Fruit fly (Drosophila melanogaster): ENCODE results near the gene cu.

The cu gene

DNA sequence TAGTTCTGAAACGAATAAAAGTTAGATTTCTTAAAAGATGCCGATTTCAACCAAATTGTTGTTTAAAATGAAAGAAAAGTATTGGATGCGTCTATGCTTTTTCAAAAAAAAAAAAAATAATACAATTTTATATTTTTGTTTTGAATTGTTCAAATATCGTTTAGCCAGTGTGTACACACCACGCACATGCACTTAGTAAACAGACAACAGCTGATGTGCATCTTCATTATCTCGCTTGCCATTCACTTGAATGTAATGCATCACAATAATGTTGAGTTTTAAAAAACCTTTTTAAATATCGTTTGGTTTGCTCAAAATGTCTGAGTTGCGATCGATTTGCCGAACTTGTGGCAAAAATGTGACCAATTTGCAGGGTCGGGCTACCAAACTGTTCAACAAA lies 38.6 kb downstream of the cu start, which contains the start of gene CG31441:
TSS of gene CG31441 (plus strand) at position 246 of the 400 bp plus-strand sequence.
- TF ChIP-seq EcR (GFP tag; optimal IDR thresholded peaks at IDR 0.05) (no peak), pan (optimal IDR thresholded peaks at IDR 0.05) (no peak), usp (GFP tag; optimal IDR thresholded peaks at IDR 0.05) (no peak), CG8478 (optimal IDR thresholded peaks at IDR 0.05) (no peak), Dll (optimal IDR thresholded peaks at IDR 0.05) (no peak), psq (optimal IDR thresholded peaks at IDR 0.05) (no peak)

DNA sequence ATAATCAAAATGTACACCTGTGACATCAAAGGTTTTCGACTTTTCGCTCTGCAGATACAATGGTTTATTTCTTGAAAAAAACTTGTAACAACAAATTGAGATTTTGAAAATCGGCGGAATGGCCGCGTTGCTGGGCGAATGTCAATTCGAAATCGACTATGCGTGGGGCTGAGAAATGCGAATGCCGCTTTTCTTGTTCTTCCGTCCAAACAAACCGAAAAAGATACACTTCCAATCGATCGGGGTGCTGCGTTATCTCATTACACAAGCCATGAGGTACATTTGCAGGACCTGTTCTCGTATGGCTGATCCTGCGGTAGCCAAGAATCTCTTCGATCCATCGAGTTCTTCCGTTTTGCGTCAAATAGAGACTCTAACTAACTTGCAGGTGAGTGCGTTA lies 40.2 kb downstream of the cu start, which contains the start of gene CG31388:
TSS of gene CG31388 (plus strand) at position 218 of the 400 bp plus-strand sequence.
- no peak for TF ChIP-seq usp (GFP tag; optimal IDR thresholded peaks at IDR 0.05)
- no peak for TF ChIP-seq psq (optimal IDR thresholded peaks at IDR 0.05)
- no peak for TF ChIP-seq EcR (GFP tag; optimal IDR thresholded peaks at IDR 0.05)
- no peak for TF ChIP-seq CG8478 (optimal IDR thresholded peaks at IDR 0.05)
- no peak for TF ChIP-seq pan (optimal IDR thresholded peaks at IDR 0.05)
- TF ChIP-seq Dll (optimal IDR thresholded peaks at IDR 0.05), result no peak

DNA sequence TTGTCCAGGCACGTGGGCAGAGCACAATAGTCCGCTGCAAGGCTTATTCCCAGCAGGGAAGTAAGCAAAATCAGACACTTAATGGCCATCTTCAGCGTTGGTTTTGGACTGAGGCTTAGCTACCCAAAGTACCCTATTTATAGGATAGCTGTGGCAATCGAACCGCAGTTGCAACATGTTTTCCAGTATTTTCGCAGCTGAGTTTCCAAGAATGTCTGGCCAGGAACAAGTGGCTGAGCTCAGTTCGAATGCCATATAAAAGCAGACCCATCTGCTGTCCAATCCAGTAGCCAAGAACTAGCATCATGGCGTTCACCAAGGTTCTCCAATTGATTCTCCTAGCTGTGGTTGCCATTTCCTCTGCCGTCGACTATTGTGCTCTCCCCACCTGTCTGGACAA lies 43.5 kb downstream of the cu start, which contains the start of the genes scpr-B and scpr-A:
TSS of gene scpr-B (minus strand) at position 101 of the 400 bp plus-strand sequence.
TSS of gene scpr-A (plus strand) at position 293 of the 400 bp plus-strand sequence.
- TF ChIP-seq Dll (optimal IDR thresholded peaks at IDR 0.05) (no peak), pan (optimal IDR thresholded peaks at IDR 0.05) (no peak)

DNA sequence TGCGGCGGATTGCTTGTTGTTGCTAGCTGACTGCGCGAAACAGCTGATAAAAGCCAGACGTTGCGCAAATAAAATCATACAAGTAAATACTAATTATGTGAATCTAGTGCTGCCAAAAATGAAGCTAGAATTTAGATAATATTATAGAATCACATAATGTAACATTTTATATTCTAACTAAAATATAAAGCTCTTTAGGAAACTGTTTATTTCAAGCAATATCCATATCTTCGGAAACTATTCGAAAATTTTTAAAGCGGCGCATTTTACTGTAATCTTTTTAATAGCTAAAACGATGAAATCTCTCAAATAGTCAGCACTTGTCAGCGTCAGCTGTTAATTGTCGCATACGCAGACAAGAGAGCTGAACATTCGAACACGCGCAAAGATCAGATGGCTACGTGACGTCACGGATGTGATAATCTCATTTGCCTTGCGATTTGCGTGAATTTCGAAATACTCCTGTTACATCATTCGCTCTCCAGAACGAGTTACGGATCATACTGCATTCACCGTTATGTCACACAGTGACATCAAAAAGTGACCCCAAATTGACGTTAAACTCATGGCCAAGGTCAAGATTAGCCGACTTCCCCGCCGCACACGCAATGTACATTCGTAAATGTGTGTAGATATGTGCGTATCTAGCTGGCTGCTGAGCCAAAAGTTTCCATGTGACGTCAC lies 45.8 kb downstream of the cu start:
- TF ChIP-seq CG8478 (optimal IDR thresholded peaks at IDR 0.05) (no peak), psq (optimal IDR thresholded peaks at IDR 0.05) (no peak), EcR (GFP tag; optimal IDR thresholded peaks at IDR 0.05) (no peak), pan (optimal IDR thresholded peaks at IDR 0.05) (no peak), Dll (optimal IDR thresholded peaks at IDR 0.05) (no peak), usp (GFP tag; optimal IDR thresholded peaks at IDR 0.05) (no peak)

DNA sequence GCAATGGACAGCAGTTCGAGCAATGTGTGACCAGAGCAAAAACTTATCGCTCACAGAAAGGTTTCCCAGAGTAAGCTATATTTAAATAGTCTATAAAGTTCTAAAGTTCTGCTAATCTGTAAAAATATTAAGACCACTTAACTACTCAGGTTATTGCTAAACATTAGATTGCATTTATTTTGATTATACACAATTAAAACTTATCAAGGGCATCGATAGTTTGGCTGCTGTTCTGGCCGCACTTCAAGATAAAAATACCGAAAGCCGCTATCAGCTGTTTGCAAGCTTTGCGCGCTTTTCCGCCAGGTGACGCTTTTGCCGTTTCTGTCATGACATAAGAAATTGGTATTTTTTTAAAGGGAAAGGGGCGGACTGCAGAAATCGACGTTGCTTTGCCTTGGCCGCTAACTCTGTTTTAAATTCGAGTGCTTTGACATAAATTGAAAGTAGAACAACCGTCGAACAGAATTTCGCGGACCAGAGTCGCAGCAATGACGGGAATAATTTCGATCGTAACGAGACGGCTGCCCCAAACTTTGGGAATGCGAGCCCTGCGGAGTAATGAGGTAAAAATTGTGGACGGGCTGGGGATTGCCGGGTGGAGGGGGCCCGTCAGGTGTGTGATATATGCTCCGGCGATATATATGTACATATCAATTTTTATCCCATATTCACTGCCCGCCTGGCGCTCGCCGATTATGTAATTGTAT lies 46.7 kb downstream of the cu start, which contains the start of the genes CG17734 and CG5214:
TSS of gene CG17734 (minus strand) at position 49 of the 710 bp plus-strand sequence.
TSS of gene CG5214 (plus strand) at position 352 of the 710 bp plus-strand sequence.
- no peak for TF ChIP-seq psq (optimal IDR thresholded peaks at IDR 0.05)
- TF ChIP-seq pan (optimal IDR thresholded peaks at IDR 0.05), result no peak
- no peak for TF ChIP-seq CG8478 (optimal IDR thresholded peaks at IDR 0.05)
- TF ChIP-seq EcR (GFP tag; optimal IDR thresholded peaks at IDR 0.05), result no peak
- TF ChIP-seq Dll (optimal IDR thresholded peaks at IDR 0.05), result no peak
- TF ChIP-seq usp (GFP tag; optimal IDR thresholded peaks at IDR 0.05), result no peak

DNA sequence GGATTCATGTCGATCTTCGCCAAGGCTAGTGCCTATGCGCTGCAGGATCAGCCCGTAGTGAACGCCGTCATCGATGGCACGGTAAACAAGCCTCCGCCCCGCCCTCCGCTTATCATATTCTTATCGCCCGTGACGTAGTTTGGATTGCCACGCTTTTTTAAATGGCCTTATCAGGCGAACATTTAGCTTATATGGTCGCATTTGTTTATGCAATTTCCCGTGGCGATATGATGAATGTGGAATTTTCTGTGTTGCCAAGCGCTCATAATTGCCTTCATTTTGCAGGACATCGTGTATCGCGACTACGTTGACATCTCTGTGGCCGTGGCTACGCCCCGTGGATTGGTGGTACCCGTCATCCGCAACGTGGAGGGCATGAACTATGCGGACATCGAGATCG lies 48.4 kb downstream of the cu start:
- TF ChIP-seq psq (optimal IDR thresholded peaks at IDR 0.05) (no peak), CG8478 (optimal IDR thresholded peaks at IDR 0.05) (no peak), pan (optimal IDR thresholded peaks at IDR 0.05) (no peak), usp (GFP tag; optimal IDR thresholded peaks at IDR 0.05) (no peak), Dll (optimal IDR thresholded peaks at IDR 0.05) (no peak), EcR (GFP tag; optimal IDR thresholded peaks at IDR 0.05) (no peak)

DNA sequence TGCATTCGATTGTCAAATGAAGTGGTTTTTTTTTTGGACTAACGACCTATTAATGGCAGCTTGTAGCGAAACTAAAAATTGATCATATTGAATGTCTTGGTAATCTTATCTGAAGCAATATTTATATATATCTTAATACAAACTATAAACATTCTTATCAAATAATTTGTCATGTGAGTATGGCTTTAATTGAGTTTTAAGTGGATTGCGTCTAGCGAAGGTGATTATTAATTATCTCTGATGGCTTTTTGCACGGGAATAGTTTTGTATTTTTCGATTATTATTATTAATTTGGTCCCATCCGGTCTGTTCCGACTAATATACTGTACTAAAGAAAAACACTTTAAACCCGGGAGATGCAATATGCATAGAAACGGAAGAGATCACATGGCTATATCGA lies 49.5 kb downstream of the cu start:
- no peak for TF ChIP-seq CG8478 (optimal IDR thresholded peaks at IDR 0.05)

DNA sequence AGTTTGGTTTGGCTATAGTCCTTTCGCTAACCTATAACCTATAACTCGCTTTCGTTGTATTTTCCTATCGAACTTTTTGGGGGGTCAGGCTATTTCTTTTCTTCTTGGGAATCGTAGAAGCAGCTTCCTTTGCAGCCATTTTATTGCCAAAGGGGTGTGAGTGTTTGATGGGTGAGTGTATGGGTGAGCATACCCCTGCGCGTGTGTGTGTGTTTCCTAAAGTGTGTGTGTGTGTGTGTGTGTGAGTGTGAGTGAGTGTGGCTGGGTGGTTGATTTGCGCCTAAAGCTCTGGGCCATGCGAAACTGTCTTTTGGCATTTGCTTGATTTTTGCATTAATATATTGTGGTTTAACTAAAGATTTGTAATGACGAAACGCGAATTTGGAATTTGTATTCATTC lies 56.4 kb downstream of the cu start:
- TF ChIP-seq usp (GFP tag; optimal IDR thresholded peaks at IDR 0.05), result no peak
- no peak for TF ChIP-seq EcR (GFP tag; optimal IDR thresholded peaks at IDR 0.05)
- TF ChIP-seq Dll (optimal IDR thresholded peaks at IDR 0.05), result no peak
- no peak for TF ChIP-seq pan (optimal IDR thresholded peaks at IDR 0.05)
- TF ChIP-seq psq (optimal IDR thresholded peaks at IDR 0.05), result no peak
- TF ChIP-seq CG8478 (optimal IDR thresholded peaks at IDR 0.05), result no peak

DNA sequence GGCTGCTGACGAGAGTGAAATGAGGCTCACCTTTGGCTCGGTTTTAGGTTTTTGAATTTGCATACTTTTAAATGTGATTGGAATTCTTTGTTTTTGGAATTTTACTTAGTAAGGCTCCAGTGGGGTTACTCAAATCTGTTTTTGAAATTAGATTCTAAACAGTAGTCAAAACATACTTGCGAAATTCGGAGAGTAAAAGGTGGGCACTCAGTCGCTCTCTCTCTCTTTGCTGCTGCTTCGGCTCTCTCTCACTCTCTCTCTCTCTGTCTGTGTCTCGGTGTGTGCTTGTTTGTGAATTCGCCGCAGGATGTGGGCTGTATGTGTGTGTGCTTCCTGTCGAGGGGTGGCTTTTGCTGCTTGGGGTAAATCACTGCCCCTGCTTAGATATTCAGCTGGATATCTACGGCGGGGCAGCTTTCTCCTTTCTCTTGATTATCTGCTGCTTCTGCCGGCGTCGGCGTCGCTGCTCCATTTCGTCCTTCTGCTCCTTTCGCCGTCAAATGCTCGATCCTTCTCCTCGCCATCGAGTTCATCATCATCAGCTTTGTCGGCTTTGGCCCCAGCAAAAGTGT lies 57.1 kb downstream of the cu start:
- TF ChIP-seq Dll (optimal IDR thresholded peaks at IDR 0.05) (no peak), EcR (GFP tag; optimal IDR thresholded peaks at IDR 0.05) (no peak), psq (optimal IDR thresholded peaks at IDR 0.05) (no peak), CG8478 (optimal IDR thresholded peaks at IDR 0.05) (no peak), usp (GFP tag; optimal IDR thresholded peaks at IDR 0.05) (no peak)

DNA sequence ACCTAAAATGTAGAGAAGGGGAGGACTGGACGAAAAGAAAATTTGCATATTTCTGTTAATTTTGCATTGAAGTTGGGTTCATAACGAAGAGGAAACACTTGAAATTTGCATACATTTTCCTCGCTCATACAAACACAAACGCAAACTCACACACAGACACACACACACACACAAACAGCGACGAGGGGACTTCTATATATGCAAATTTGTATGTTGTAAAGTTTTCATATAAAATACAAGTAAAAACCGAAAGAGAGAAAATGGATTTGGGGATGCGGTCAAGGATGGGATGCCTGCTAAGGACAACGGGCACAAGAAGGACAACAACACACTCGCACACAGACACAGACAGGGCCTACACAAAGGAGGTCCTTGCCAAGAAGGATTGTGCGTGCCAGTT lies 60.1 kb downstream of the cu start:
- TF ChIP-seq CG8478 (optimal IDR thresholded peaks at IDR 0.05), result no peak
- TF ChIP-seq psq (optimal IDR thresholded peaks at IDR 0.05), result no peak
- no peak for TF ChIP-seq pan (optimal IDR thresholded peaks at IDR 0.05)
- TF ChIP-seq Dll (optimal IDR thresholded peaks at IDR 0.05), result no peak
- no peak for TF ChIP-seq EcR (GFP tag; optimal IDR thresholded peaks at IDR 0.05)
- TF ChIP-seq usp (GFP tag; optimal IDR thresholded peaks at IDR 0.05), result no peak
